Worm (Caenorhabditis elegans) whole organism, early embryonic: Measurements from ENCODE around the gene Y49F6B.2.

Source experiments
- B0310.2 ChIP-seq: sonication (generic microtip); optimal IDR thresholded peaks from 2 replicates; lab custom pipeline; 2016; ENCODE audit warnings: mild to moderate bottlenecking, missing genetic modification characterization, missing compliant biosample characterization
- F13C5.2 ChIP-seq: sonication (generic microtip); optimal IDR thresholded peaks from 2 replicates; lab custom pipeline; 2017; ENCODE audit warnings: mild to moderate bottlenecking, missing genetic modification characterization, inconsistent platforms, missing compliant biosample characterization
- ama-1 ChIP-seq: fragments of 150-350 bp; optimal IDR thresholded peaks from 2 replicates; lab custom pipeline; 2014
- ceh-36 ChIP-seq: sonication (generic microtip); optimal IDR thresholded peaks from 2 replicates; lab custom pipeline; 2016; ENCODE audit warnings: missing genetic modification characterization, inconsistent platforms, missing compliant biosample characterization
- ets-7 ChIP-seq: sonication (generic microtip); optimal IDR thresholded peaks from 2 replicates; lab custom pipeline; 2016; ENCODE audit warnings: missing genotype, missing genetic modification characterization, missing compliant biosample characterization
- flt-1 ChIP-seq: fragments of 200-800 bp; sonication (Bioruptor generic); IDR thresholded peaks from 2 replicates; pipeline ENCODE4 v1.3.6; 2022; ENCODE audit warnings: missing genetic modification characterization, missing compliant biosample characterization
- hmbx-1 ChIP-seq: sonication (generic microtip); optimal IDR thresholded peaks from 2 replicates; lab custom pipeline; 2016; ENCODE audit warnings: mild to moderate bottlenecking, missing genetic modification characterization, missing compliant biosample characterization
- hmg-4 ChIP-seq: fragments of 200-800 bp; sonication (Bioruptor generic); optimal IDR thresholded peaks from 2 replicates; lab custom pipeline; 2018; ENCODE audit warnings: mild to moderate bottlenecking, missing genetic modification characterization, missing compliant biosample characterization
- hnd-1 ChIP-seq: sonication (generic microtip); optimal IDR thresholded peaks from 2 replicates; lab custom pipeline; 2016; ENCODE audit warnings: missing genetic modification characterization, missing compliant biosample characterization
- pes-1 ChIP-seq: fragments of 200-800 bp; sonication (Bioruptor generic); IDR thresholded peaks from 2 replicates; pipeline ENCODE4 v1.3.6; 2022; ENCODE audit warnings: missing genetic modification reagents, missing genetic modification characterization, missing compliant biosample characterization
- scrt-1 ChIP-seq: fragments of 200-800 bp; sonication (Bioruptor generic); IDR thresholded peaks from 2 replicates; pipeline ENCODE4 v1.3.6; 2022; ENCODE audit warnings: missing genetic modification characterization, missing compliant biosample characterization
- tbx-11 ChIP-seq: fragments of 200-800 bp; sonication (Bioruptor generic); IDR thresholded peaks from 2 replicates; pipeline ENCODE4 v1.3.6; 2022; ENCODE audit warnings: missing genetic modification characterization, missing compliant biosample characterization
- tbx-37 ChIP-seq: fragments of 200-800 bp; sonication (Bioruptor generic); conservative IDR thresholded peaks from 2 replicates; pipeline ENCODE4 v1.3.6; 2022; ENCODE audit warnings: missing genetic modification reagents, missing genetic modification characterization, missing compliant biosample characterization
- tra-4 ChIP-seq: sonication (generic microtip); optimal IDR thresholded peaks from 2 replicates; lab custom pipeline; 2017; ENCODE audit warnings: missing genetic modification characterization, missing compliant biosample characterization

DNA sequence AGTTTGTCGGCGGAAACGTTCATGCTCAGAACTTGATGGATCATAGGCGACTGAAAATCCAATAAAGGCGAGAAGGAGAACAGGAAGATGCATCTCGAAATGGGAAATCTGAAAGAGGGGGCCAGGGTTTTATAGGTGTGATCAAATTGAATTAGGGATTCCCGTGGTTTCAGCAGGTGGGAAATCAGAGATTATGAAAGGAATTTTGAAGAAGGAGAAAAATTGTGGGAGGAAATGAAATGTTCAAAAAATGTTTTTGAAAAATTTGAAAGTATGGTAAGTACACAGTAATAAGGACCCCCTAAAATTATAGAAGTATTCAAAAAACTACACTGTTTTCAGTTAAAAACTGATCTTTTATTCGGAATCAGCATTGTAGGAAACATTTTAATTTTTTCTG, 32.2 kb upstream of the Y49F6B.2 start, which contains the start of gene Y49F6B.20:
- no peak for TF ChIP-seq hnd-1 (tag; lab: Kevin White, UChicago)
- no peak for TF ChIP-seq ets-7 (tag; lab: Kevin White, UChicago)
- no peak for TF ChIP-seq hmg-4 (GFP tag; lab: Kevin White, UChicago)
- TF ChIP-seq tbx-11, result no peak
- no peak for TF ChIP-seq ceh-36 (tag; lab: Kevin White, UChicago)
- no peak for TF ChIP-seq scrt-1 (GFP tag; lab: Robert Waterston, UW)
- TF ChIP-seq tbx-37 (GFP tag; lab: Robert Waterston, UW), result no peak
- no peak for TF ChIP-seq ama-1 (lab: Kevin White, UChicago)
- TF ChIP-seq B0310.2, result no peak
- no peak for TF ChIP-seq F13C5.2 (tag; lab: Kevin White, UChicago)
- TF ChIP-seq flt-1 (GFP tag; lab: Robert Waterston, UW), result no peak
- no peak for TF ChIP-seq tra-4 (tag; lab: Kevin White, UChicago)
- TF ChIP-seq hmbx-1 (tag; lab: Kevin White, UChicago), result no peak
- TF ChIP-seq pes-1 (GFP tag; lab: Robert Waterston, UW), result no peak
